Fruit fly (Drosophila melanogaster) whole organism, prepupa: ENCODE results near the gene CG15642.

Experiments
- CG10631 ChIP-seq: fragments of 200-800 bp; sonication (Bioruptor generic); optimal IDR thresholded peaks from 2 replicates; lab custom pipeline; 2016; ENCODE audit warnings: missing biosample characterization, missing genetic modification characterization
- CG11294 ChIP-seq: fragments of 200-800 bp; sonication (Bioruptor generic); IDR thresholded peaks from 2 replicates; pipeline ENCODE4 v1.3.6; 2022; ENCODE audit warnings: missing biosample characterization, missing genetic modification characterization
- CG11762 ChIP-seq: fragments of 200-800 bp; sonication (Bioruptor generic); optimal IDR thresholded peaks from 3 replicates; lab custom pipeline; 2016; ENCODE audit warnings: missing biosample characterization, missing genetic modification characterization; ENCODE audit not compliant: insufficient read depth
- CG11902 ChIP-seq: fragments of 200-800 bp; sonication (Bioruptor generic); optimal IDR thresholded peaks from 3 replicates; lab custom pipeline; 2016; ENCODE audit warnings: missing biosample characterization, missing genetic modification characterization
- CG15336 ChIP-seq: fragments of 200-800 bp; sonication (Bioruptor generic); IDR thresholded peaks from 2 replicates; pipeline ENCODE4 v1.3.6; 2022; ENCODE audit warnings: missing biosample characterization, missing genetic modification characterization
- CG1621 ChIP-seq: fragments of 200-800 bp; sonication (Bioruptor generic); optimal IDR thresholded peaks from 3 replicates; lab custom pipeline; 2018; ENCODE audit warnings: missing biosample characterization, mild to moderate bottlenecking, missing genetic modification characterization
- CG3032 ChIP-seq: fragments of 200-800 bp; optimal IDR thresholded peaks from 2 replicates; lab custom pipeline; 2019; ENCODE audit warnings: missing biosample characterization, mild to moderate bottlenecking, missing genetic modification characterization, moderate library complexity
- CG31627 ChIP-seq: fragments of 200-800 bp; sonication (Bioruptor generic); optimal IDR thresholded peaks from 3 replicates; lab custom pipeline; 2016; ENCODE audit warnings: missing biosample characterization, missing genetic modification characterization
- CG32006 ChIP-seq: fragments of 200-800 bp; sonication (Bioruptor generic); optimal IDR thresholded peaks from 3 replicates; lab custom pipeline; 2017; ENCODE audit warnings: missing biosample characterization, mild to moderate bottlenecking, missing genetic modification characterization
- CG34406 ChIP-seq: fragments of 200-800 bp; sonication (Bioruptor generic); optimal IDR thresholded peaks from 3 replicates; lab custom pipeline; 2016; ENCODE audit warnings: missing biosample characterization, missing genetic modification characterization
- CG4318 ChIP-seq: fragments of 200-800 bp; sonication (Bioruptor generic); optimal IDR thresholded peaks from 3 replicates; lab custom pipeline; 2017; ENCODE audit warnings: missing biosample characterization, mild to moderate bottlenecking, missing genetic modification characterization
- CG6163 ChIP-seq: fragments of 200-800 bp; sonication (Bioruptor generic); IDR thresholded peaks from 3 replicates; pipeline ENCODE4 v1.3.6; 2022; ENCODE audit warnings: missing biosample characterization, missing genetic modification characterization
- CG6276 ChIP-seq: fragments of 200-800 bp; sonication (Bioruptor generic); optimal IDR thresholded peaks from 2 replicates; lab custom pipeline; 2017; ENCODE audit warnings: missing biosample characterization, mild to moderate bottlenecking, missing genetic modification characterization
- CG6792 ChIP-seq: fragments of 200-800 bp; sonication (Bioruptor generic); optimal IDR thresholded peaks from 3 replicates; lab custom pipeline; 2016; ENCODE audit warnings: missing biosample characterization, missing genetic modification characterization
- CG6854 ChIP-seq: fragments of 200-800 bp; sonication (Bioruptor generic); optimal IDR thresholded peaks from 2 replicates; lab custom pipeline; 2017; ENCODE audit warnings: missing biosample characterization, mild to moderate bottlenecking, missing genetic modification characterization
- CG8119 ChIP-seq: fragments of 200-800 bp; sonication (Bioruptor generic); IDR thresholded peaks from 3 replicates; pipeline ENCODE4 v1.3.6; 2022; ENCODE audit warnings: missing biosample characterization, missing genetic modification characterization
- CG8319 ChIP-seq: fragments of 200-800 bp; sonication (Bioruptor generic); optimal IDR thresholded peaks from 3 replicates; lab custom pipeline; 2016; ENCODE audit warnings: missing biosample characterization, missing genetic modification characterization
- CG8632 ChIP-seq: fragments of 200-800 bp; sonication (Bioruptor generic); optimal IDR thresholded peaks from 3 replicates; lab custom pipeline; 2016; ENCODE audit warnings: missing biosample characterization, missing genetic modification characterization
- CG9139 ChIP-seq: fragments of 200-800 bp; sonication (Bioruptor generic); optimal IDR thresholded peaks from 3 replicates; lab custom pipeline; 2017; ENCODE audit warnings: missing biosample characterization, mild to moderate bottlenecking, missing genetic modification characterization
- Eip75B ChIP-seq: fragments of 200-800 bp; sonication (Bioruptor generic); optimal IDR thresholded peaks from 3 replicates; lab custom pipeline; 2016; ENCODE audit warnings: missing biosample characterization, missing genetic modification characterization
- Eip78C ChIP-seq: fragments of 200-800 bp; sonication (Bioruptor generic); peaks from one replicate; lab custom pipeline; 2016; ENCODE audit warnings: missing biosample characterization, missing genetic modification characterization
- Ets21C ChIP-seq: fragments of 200-800 bp; sonication (Bioruptor generic); optimal IDR thresholded peaks from 3 replicates; lab custom pipeline; 2016; ENCODE audit warnings: missing biosample characterization, missing genetic modification characterization
- Ets96B ChIP-seq: fragments of 200-800 bp; optimal IDR thresholded peaks from 2 replicates; lab custom pipeline; 2019; ENCODE audit warnings: missing biosample characterization, mild to moderate bottlenecking, missing genetic modification characterization, moderate library complexity
- Hr38 ChIP-seq: sonication (Bioruptor generic); optimal IDR thresholded peaks from 2 replicates; lab custom pipeline; 2016; ENCODE audit warnings: missing biosample characterization, missing genetic modification characterization
- Hr39 ChIP-seq: fragments of 200-800 bp; sonication (Bioruptor generic); optimal IDR thresholded peaks from 2 replicates; lab custom pipeline; 2016; ENCODE audit warnings: missing biosample characterization, missing genetic modification characterization
- Lpt ChIP-seq: fragments of 200-800 bp; sonication (Bioruptor generic); optimal IDR thresholded peaks from 3 replicates; lab custom pipeline; 2016; ENCODE audit warnings: missing biosample characterization, missing genetic modification characterization
- OdsH ChIP-seq: fragments of 200-800 bp; sonication (Bioruptor generic); optimal IDR thresholded peaks from 3 replicates; lab custom pipeline; 2016; ENCODE audit warnings: missing biosample characterization, missing genetic modification characterization
- Smox ChIP-seq: fragments of 200-800 bp; sonication (Bioruptor generic); optimal IDR thresholded peaks from 3 replicates; lab custom pipeline; 2016; ENCODE audit warnings: missing biosample characterization, missing genetic modification characterization
- Sox102F ChIP-seq: fragments of 200-800 bp; sonication (Bioruptor generic); optimal IDR thresholded peaks from 2 replicates; lab custom pipeline; 2016; ENCODE audit warnings: missing biosample characterization, mild to moderate bottlenecking, missing genetic modification characterization
- Sox14 ChIP-seq: fragments of 200-800 bp; sonication (Bioruptor generic); optimal IDR thresholded peaks from 3 replicates; lab custom pipeline; 2016; ENCODE audit warnings: missing biosample characterization, missing genetic modification characterization
- Sox15 ChIP-seq: fragments of 200-800 bp; sonication (Bioruptor generic); optimal IDR thresholded peaks from 3 replicates; lab custom pipeline; 2016; ENCODE audit warnings: missing biosample characterization, missing genetic modification characterization
- achi ChIP-seq: fragments of 200-800 bp; sonication (Bioruptor generic); optimal IDR thresholded peaks from 3 replicates; lab custom pipeline; 2016; ENCODE audit warnings: missing biosample characterization, missing genetic modification characterization
- acj6 ChIP-seq: fragments of 200-800 bp; sonication (Bioruptor generic); optimal IDR thresholded peaks from 3 replicates; lab custom pipeline; 2016; ENCODE audit warnings: missing biosample characterization, missing genetic modification characterization
- cyc ChIP-seq: fragments of 200-800 bp; sonication (Bioruptor generic); optimal IDR thresholded peaks from 3 replicates; lab custom pipeline; 2016; ENCODE audit warnings: missing biosample characterization, missing genetic modification characterization
- dac ChIP-seq: fragments of 200-800 bp; sonication (Bioruptor generic); optimal IDR thresholded peaks from 2 replicates; lab custom pipeline; 2017; ENCODE audit warnings: missing biosample characterization, mild to moderate bottlenecking, missing genetic modification characterization
- dsx ChIP-seq: fragments of 200-800 bp; optimal IDR thresholded peaks from 3 replicates; lab custom pipeline; 2019; ENCODE audit warnings: missing biosample characterization, mild to moderate bottlenecking, missing genetic modification characterization, moderate library complexity; ENCODE audit not compliant: poor library complexity, severe bottlenecking
- eg ChIP-seq: fragments of 200-800 bp; sonication (Bioruptor generic); IDR thresholded peaks from 3 replicates; pipeline ENCODE4 v1.3.6; 2022; ENCODE audit warnings: missing biosample characterization, missing genetic modification characterization
- esn ChIP-seq: fragments of 200-800 bp; sonication (Bioruptor generic); optimal IDR thresholded peaks from 2 replicates; lab custom pipeline; 2016; ENCODE audit warnings: missing biosample characterization, mild to moderate bottlenecking, missing genetic modification characterization, moderate library complexity
- fd59A ChIP-seq: fragments of 200-800 bp; sonication (Bioruptor generic); optimal IDR thresholded peaks from 2 replicates; lab custom pipeline; 2017; ENCODE audit warnings: missing biosample characterization, mild to moderate bottlenecking, missing genetic modification characterization, missing genetic modification reagents
- fd85E ChIP-seq: fragments of 200-800 bp; sonication (Bioruptor generic); optimal IDR thresholded peaks from 3 replicates; lab custom pipeline; 2016; ENCODE audit warnings: missing biosample characterization, missing genetic modification characterization
- fkh ChIP-seq: fragments of 200-800 bp; sonication (Bioruptor generic); optimal IDR thresholded peaks from 3 replicates; lab custom pipeline; 2017; ENCODE audit warnings: missing biosample characterization, mild to moderate bottlenecking, missing genetic modification characterization, moderate library complexity
- lz ChIP-seq: fragments of 200-800 bp; sonication (Bioruptor generic); optimal IDR thresholded peaks from 3 replicates; lab custom pipeline; 2016; ENCODE audit warnings: missing biosample characterization, missing genetic modification characterization
- net ChIP-seq: fragments of 200-800 bp; sonication (Bioruptor generic); optimal IDR thresholded peaks from 3 replicates; lab custom pipeline; 2016; ENCODE audit warnings: missing biosample characterization, missing genetic modification characterization
- pdm3 ChIP-seq: fragments of 200-800 bp; sonication (Bioruptor generic); optimal IDR thresholded peaks from 3 replicates; lab custom pipeline; 2016; ENCODE audit warnings: missing biosample characterization, missing genetic modification characterization
- spab ChIP-seq: fragments of 200-800 bp; sonication (Bioruptor generic); optimal IDR thresholded peaks from 2 replicates; lab custom pipeline; 2017; ENCODE audit warnings: missing biosample characterization, mild to moderate bottlenecking, missing genetic modification characterization, missing genetic modification reagents
- topi ChIP-seq: fragments of 200-800 bp; sonication (Bioruptor generic); optimal IDR thresholded peaks from 3 replicates; lab custom pipeline; 2016; ENCODE audit warnings: missing biosample characterization, missing genetic modification characterization

The CG15642 gene

dm6 chrX:15453121-15453520 is 14.4 kb downstream of the CG15642 start, which contains the start of gene CG11655:
TSS of gene CG11655 (plus strand) at chrX:15453471.
- peak; percentile 55 for TF ChIP-seq cyc
- TF ChIP-seq Hr39 (GFP tag; lab: Kevin White, UChicago): peak; percentile 49
- peak; percentile 52 for TF ChIP-seq net (GFP tag; lab: Kevin White, UChicago)
- TF ChIP-seq CG8319: peak; percentile 37
- TF ChIP-seq CG3032 (tag; lab: Kevin White, UChicago): peak; percentile 31
- TF ChIP-seq Sox14: peak; percentile 50
- peak; percentile 38 for TF ChIP-seq CG6792 (GFP tag; lab: Kevin White, UChicago)
- no peak for TF ChIP-seq achi (GFP tag; lab: Kevin White, UChicago)
- TF ChIP-seq CG4318 (GFP tag; lab: Kevin White, UChicago): no peak
- peak; percentile 47 for TF ChIP-seq Eip75B (GFP tag; lab: Kevin White, UChicago)
- TF ChIP-seq CG10631 (GFP tag; lab: Kevin White, UChicago): no peak
- peak; percentile 31 for TF ChIP-seq CG11902 (GFP tag; lab: Kevin White, UChicago)
- TF ChIP-seq Ets96B: peak; percentile 31
- TF ChIP-seq OdsH (GFP tag; lab: Kevin White, UChicago): no peak
- 0 out of 3 replicates have a peak, but pooled peaks have one; percentile 20 for TF ChIP-seq CG8119 (GFP tag; lab: Robert Waterston, UW)
- TF ChIP-seq fd85E (GFP tag; lab: Kevin White, UChicago): no peak
- no peak for TF ChIP-seq CG8632 (GFP tag; lab: Kevin White, UChicago)
- peak; percentile 42 for TF ChIP-seq CG15336
- TF ChIP-seq Eip78C (GFP tag; lab: Kevin White, UChicago): peak; percentile 79
- TF ChIP-seq acj6 (GFP tag; lab: Kevin White, UChicago): no peak
- peak; percentile 50 for TF ChIP-seq pdm3 (GFP tag; lab: Kevin White, UChicago)
- peak; percentile 45 for TF ChIP-seq CG31627 (GFP tag; lab: Kevin White, UChicago)
- TF ChIP-seq dac (GFP tag; lab: Kevin White, UChicago): no peak
- TF ChIP-seq CG9139 (GFP tag; lab: Kevin White, UChicago): no peak
- no peak for TF ChIP-seq fkh (GFP tag; lab: Kevin White, UChicago)
- TF ChIP-seq dsx (GFP tag; lab: Kevin White, UChicago): peak; percentile 63
- peak; percentile 60 for TF ChIP-seq lz (GFP tag; lab: Kevin White, UChicago)
- no peak for TF ChIP-seq Ets21C (GFP tag; lab: Kevin White, UChicago)
- TF ChIP-seq CG11762 (GFP tag; lab: Kevin White, UChicago): no peak
- TF ChIP-seq CG6854: peak; percentile 63
- TF ChIP-seq fd59A: peak; percentile 34
- TF ChIP-seq CG6163 (GFP tag; lab: Robert Waterston, UW): peak; percentile 21; the same call in 1 of the 3 replicates
- TF ChIP-seq Sox15 (GFP tag; lab: Kevin White, UChicago): peak; percentile 34
- TF ChIP-seq Hr38 (GFP tag; lab: Kevin White, UChicago): no peak
- TF ChIP-seq Smox: peak; percentile 50
- peak; percentile 62 for TF ChIP-seq topi (GFP tag; lab: Kevin White, UChicago)
- TF ChIP-seq CG11294: no peak
- peak; percentile 12 for TF ChIP-seq Lpt (GFP tag; lab: Kevin White, UChicago)
- no peak for TF ChIP-seq spab (GFP tag; lab: Kevin White, UChicago)
- TF ChIP-seq eg (GFP tag; lab: Robert Waterston, UW): peak; percentile 59; the same call in 2 of the 3 replicates
- TF ChIP-seq CG34406 (GFP tag; lab: Kevin White, UChicago): peak; percentile 38
- peak; percentile 60 for TF ChIP-seq CG1621
- peak; percentile 61 for TF ChIP-seq esn (GFP tag; lab: Kevin White, UChicago)
- TF ChIP-seq CG32006 (GFP tag; lab: Kevin White, UChicago): peak; percentile 55
- TF ChIP-seq Sox102F (GFP tag; lab: Kevin White, UChicago): no peak
- no peak for TF ChIP-seq CG6276 (GFP tag; lab: Kevin White, UChicago)
